Fruit fly (Drosophila melanogaster): ENCODE data around the gene CG3330.

The CG3330 gene

dm6 chr3R:27289638-27290037 is 41.0 kb downstream of the CG3330 start (continued):
- TF ChIP-seq E2f1 (GFP tag; IDR thresholded peaks at IDR 0.05) (0 out of 2 replicates have a peak, but pooled peaks have one; percentile 19), slbo (GFP tag; IDR thresholded peaks at IDR 0.05) (peak; percentile 65), CG17359 (tag; optimal IDR thresholded peaks at IDR 0.05) (peak; percentile 48), CG6813 (GFP tag; optimal IDR thresholded peaks at IDR 0.05) (peak; percentile 24), CG11695 (GFP tag; IDR thresholded peaks at IDR 0.05) (0 out of 3 replicates have a peak, but pooled peaks have one; percentile 27), inv (GFP tag; IDR thresholded peaks at IDR 0.05; ENCODE audit: partially characterized antibody) (no peak), CG30403 (GFP tag; optimal IDR thresholded peaks at IDR 0.05) (peak; percentile 37), Meics (GFP tag; optimal IDR thresholded peaks at IDR 0.05) (peak; percentile 42), grau (tag; optimal IDR thresholded peaks at IDR 0.05) (peak; percentile 92), NfI (GFP tag; optimal IDR thresholded peaks at IDR 0.05) (peak; percentile 29), CG15696 (tag; optimal IDR thresholded peaks at IDR 0.05) (peak; percentile 51), CG8765 (GFP tag; IDR thresholded peaks at IDR 0.05) (peak; percentile 30; the same call in 1 of the 2 replicates), CG8290 (GFP tag; optimal IDR thresholded peaks at IDR 0.05) (peak; percentile 7), CG8290 (tag; optimal IDR thresholded peaks at IDR 0.05) (peak in 1 of 2 experiments; percentile 56), CG10979 (tag; optimal IDR thresholded peaks at IDR 0.05) (peak; percentile 62), CG18619 (GFP tag; optimal IDR thresholded peaks at IDR 0.05) (no peak), CG7786 (GFP tag; optimal IDR thresholded peaks at IDR 0.05) (peak; percentile 30), dysf (GFP tag; IDR thresholded peaks at IDR 0.05) (peak; percentile 58), Atf6 (GFP tag; IDR thresholded peaks at IDR 0.05) (0 out of 2 replicates have a peak, but pooled peaks have one; percentile 24), sima (GFP tag; optimal IDR thresholded peaks at IDR 0.05) (no peak)

- TF ChIP-seq tio (GFP tag; optimal IDR thresholded peaks at IDR 0.05) (no peak), E2f1 (GFP tag; IDR thresholded peaks at IDR 0.05) (peak; percentile 78), CG8359 (GFP tag; optimal IDR thresholded peaks at IDR 0.05; ENCODE audit: borderline replicate concordance) (no peak), ara (GFP tag; IDR thresholded peaks at IDR 0.05) (peak; percentile 74), so (GFP tag; IDR thresholded peaks at IDR 0.05) (peak; percentile 56; the same call in 1 of the 3 replicates), rib (GFP tag; IDR thresholded peaks at IDR 0.05) (peak; percentile 54; the same call in 1 of the 2 replicates), CG3407 (GFP tag; optimal IDR thresholded peaks at IDR 0.05) (peak; percentile 32), CG11456 (GFP tag; IDR thresholded peaks at IDR 0.05) (peak; percentile 86), sim (GFP tag; IDR thresholded peaks at IDR 0.05) (no peak), Ets65A (GFP tag) (peak; percentile 98), cwo (GFP tag; optimal IDR thresholded peaks at IDR 0.05) (peak; percentile 47), Hr51 (GFP tag; optimal IDR thresholded peaks at IDR 0.05) (peak; percentile 85 to 86), ftz-f1 (GFP tag; optimal IDR thresholded peaks at IDR 0.05) (peak; percentile 95), CG1602 (GFP tag; optimal IDR thresholded peaks at IDR 0.05) (peak; percentile 84), CG4328 (GFP tag; optimal IDR thresholded peaks at IDR 0.05) (peak; percentile 1), CG7963 (GFP tag; IDR thresholded peaks at IDR 0.05; ENCODE audit: partially characterized antibody) (no peak; the same call in 1 of the 3 replicates), sima (GFP tag; optimal IDR thresholded peaks at IDR 0.05) (no peak), Hey (tag; optimal IDR thresholded peaks at IDR 0.05) (no peak), CG1529 (GFP tag; optimal IDR thresholded peaks at IDR 0.05) (peak; percentile 41), CG31224 (GFP tag; IDR thresholded peaks at IDR 0.05) (peak; percentile 68), knrl (GFP tag; IDR thresholded peaks at IDR 0.05; ENCODE audit: partially characterized antibody) (peak; percentile 96), CG33213 (GFP tag; optimal IDR thresholded peaks at IDR 0.05) (peak; percentile 86), Sry-β (GFP tag; optimal IDR thresholded peaks at IDR 0.05) (no peak), CG9215 (GFP tag; IDR thresholded peaks at IDR 0.05) (peak; percentile 79), CG4707 (GFP tag; optimal IDR thresholded peaks at IDR 0.05) (no peak), Xbp1 (GFP tag; optimal IDR thresholded peaks at IDR 0.05) (peak; percentile 92), sens-2 (GFP tag; IDR thresholded peaks at IDR 0.05) (0 out of 2 replicates have a peak, but pooled peaks have one; percentile 21), CHES-1-like (GFP tag; optimal IDR thresholded peaks at IDR 0.05) (peak; percentile 92), CG17361 (GFP tag; IDR thresholded peaks at IDR 0.05) (peak; percentile 86), NfI (GFP tag; optimal IDR thresholded peaks at IDR 0.05) (peak; percentile 79)
These were observed 42.2 kb downstream of the CG3330 start, which contains the start of the genes bigmax and Hmu for dm6 chr3R:27288202-27289135. TSS of gene bigmax (minus strand) at chr3R:27288526. TSS of gene Hmu (plus strand) at chr3R:27288769.

Measured in whole organism, embryonic.